Worm (Caenorhabditis elegans): ENCODE results near the gene ZK792.4.
A peak's percentile ranks its signal among the peaks of the same experiment; 100 is the strongest.

The ZK792.4 gene

DNA sequence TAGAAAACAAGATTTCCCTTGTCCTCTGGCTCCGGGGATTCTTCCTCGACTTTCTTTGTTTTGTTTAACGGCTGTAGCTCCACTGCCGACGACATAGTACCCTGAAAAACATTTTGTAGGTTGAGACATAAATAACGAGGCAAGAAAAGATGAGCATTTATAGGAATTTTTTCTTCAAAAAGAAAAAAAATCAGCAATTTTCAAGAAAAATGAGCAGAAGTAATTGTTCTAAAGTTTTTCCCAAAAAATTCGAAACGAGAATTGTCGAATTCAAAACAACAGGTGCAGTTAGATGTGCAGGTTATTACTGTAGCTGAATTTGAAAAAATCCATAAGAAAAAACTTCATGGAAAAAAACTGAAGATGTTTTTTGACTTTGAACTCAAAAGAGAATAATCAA is 26.4 kb downstream of the ZK792.4 start, which contains the start of gene ent-1:
ent-1 (minus strand) TSS at position 101 of the 400 bp plus-strand sequence.
- TF ChIP-seq nhr-179 (tag; optimal IDR thresholded peaks at IDR 0.05) (no peak), ceh-27 (GFP tag; optimal IDR thresholded peaks at IDR 0.05) (no peak), snpc-1.1 (tag; optimal IDR thresholded peaks at IDR 0.05; ENCODE audit: insufficient read depth) (no peak)

DNA sequence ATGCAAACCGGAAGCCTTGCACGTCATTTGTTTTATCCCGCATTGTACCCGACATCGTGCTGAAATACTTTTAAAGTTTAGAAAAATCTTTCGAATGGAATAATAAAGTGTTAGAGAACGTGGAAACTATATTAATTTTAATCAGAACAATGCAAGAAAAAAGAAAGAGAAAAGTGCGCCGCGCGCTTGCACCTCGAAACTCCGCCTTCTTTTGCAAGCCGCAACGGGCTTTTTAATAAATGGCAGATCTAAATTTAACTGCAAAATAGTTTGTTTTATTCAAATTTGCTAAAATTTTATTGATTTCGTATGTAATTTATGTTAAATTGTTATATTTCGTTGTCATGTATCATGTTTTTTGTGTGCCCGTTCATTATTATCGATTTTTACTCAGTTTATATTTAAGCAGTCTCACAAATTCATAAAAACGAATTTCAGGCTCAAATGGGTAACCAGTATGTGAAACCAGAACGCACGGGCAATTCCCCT is 29.8 kb downstream of the ZK792.4 start, which contains the start of the genes acl-3 and ndub-6:
acl-3 (minus strand) TSS at position 59 of the 489 bp plus-strand sequence.
ndub-6 (plus strand) TSS at position 439 of the 489 bp plus-strand sequence.
- TF ChIP-seq tlf-1 (GFP tag; optimal IDR thresholded peaks at IDR 0.05): no peak
- TF ChIP-seq egl-18 (GFP tag; IDR thresholded peaks at IDR 0.05): no peak
- TF ChIP-seq nfya-1 (tag; optimal IDR thresholded peaks at IDR 0.05; ENCODE audit: borderline replicate concordance, insufficient read depth): no peak
- no peak for TF ChIP-seq unc-62 (GFP tag; optimal IDR thresholded peaks at IDR 0.05)
- no peak for TF ChIP-seq gei-17 (GFP tag; optimal IDR thresholded peaks at IDR 0.05)
- no peak for TF ChIP-seq lir-1 (GFP tag; conservative IDR thresholded peaks at IDR 0.05)
- TF ChIP-seq bed-2 (GFP tag; IDR thresholded peaks at IDR 0.05): no peak
- no peak for TF ChIP-seq Y67H2A.10 (GFP tag; conservative IDR thresholded peaks at IDR 0.05)
- TF ChIP-seq hmg-20 (GFP tag; IDR thresholded peaks at IDR 0.05): no peak
- TF ChIP-seq D2030.7 (GFP tag; IDR thresholded peaks at IDR 0.05): no peak
- no peak for TF ChIP-seq mel-28 (tag; optimal IDR thresholded peaks at IDR 0.05; ENCODE audit: borderline replicate concordance)
- no peak for TF ChIP-seq B0035.1 (tag; optimal IDR thresholded peaks at IDR 0.05)
- no peak for TF ChIP-seq ztf-25 (GFP tag; IDR thresholded peaks at IDR 0.05)

DNA sequence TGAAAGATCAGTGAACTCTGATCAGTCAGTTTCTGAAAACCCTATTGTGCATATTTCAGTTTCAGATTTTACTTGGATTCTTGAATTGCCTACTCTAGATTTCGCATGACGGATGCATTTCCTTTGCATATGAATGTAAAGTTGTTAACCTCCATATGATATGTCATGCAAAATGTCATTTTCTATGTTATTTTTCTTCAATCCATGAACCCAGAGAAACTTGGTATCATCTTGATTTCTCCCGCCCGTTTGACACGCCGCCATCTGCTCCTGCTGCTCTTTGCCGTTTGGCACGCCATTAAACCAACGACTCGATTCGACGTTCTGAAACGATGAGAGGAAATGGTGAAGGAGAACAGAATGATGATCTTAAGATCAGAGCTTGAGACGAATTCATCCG is 31.5 kb downstream of the ZK792.4 start:
- TF ChIP-seq F52B5.7 (tag; optimal IDR thresholded peaks at IDR 0.05): no peak
- 0 out of 2 replicates have a peak, but pooled peaks have one; percentile 15 for TF ChIP-seq nfyb-1 (GFP tag; IDR thresholded peaks at IDR 0.05)
- TF ChIP-seq Y95B8A.8 (GFP tag; IDR thresholded peaks at IDR 0.05): no peak

DNA sequence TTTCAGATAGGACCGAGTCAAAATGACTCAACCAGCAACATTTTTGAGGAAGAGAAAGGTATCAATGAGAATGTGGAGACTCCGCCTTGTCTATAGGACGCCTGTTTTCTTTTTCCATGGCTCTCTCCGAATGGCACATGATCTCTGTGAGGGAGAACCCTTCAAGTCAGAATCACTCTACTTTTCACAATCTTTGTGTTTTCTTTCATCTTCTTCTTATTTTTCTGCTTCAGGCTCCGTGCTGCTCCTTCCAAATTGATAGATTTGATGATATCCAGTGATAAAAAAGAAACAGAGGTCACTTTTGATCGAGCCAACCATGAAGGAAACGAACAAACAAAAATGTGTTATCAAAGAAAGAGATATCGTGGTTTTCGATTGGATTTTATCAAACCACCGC is 32.8 kb downstream of the ZK792.4 start, which contains the start of gene ZK809.8:
ZK809.8 (minus strand) TSS at position 34 of the 400 bp plus-strand sequence.
- TF ChIP-seq nhr-90 (tag; optimal IDR thresholded peaks at IDR 0.05) (no peak), sptf-2 (GFP tag; optimal IDR thresholded peaks at IDR 0.05) (no peak), F33H1.4 (GFP tag; IDR thresholded peaks at IDR 0.05) (no peak), sdz-38 (tag; optimal IDR thresholded peaks at IDR 0.05) (no peak), nfya-2 (GFP tag; IDR thresholded peaks at IDR 0.05) (no peak), xnd-1 (tag; optimal IDR thresholded peaks at IDR 0.05) (no peak), ztf-28 (GFP tag; IDR thresholded peaks at IDR 0.05) (no peak), Y79H2A.3 (GFP tag; conservative IDR thresholded peaks at IDR 0.05) (no peak), hsf-1 (GFP tag; IDR thresholded peaks at IDR 0.05) (no peak), ceh-58 (GFP tag; IDR thresholded peaks at IDR 0.05) (no peak), gei-17 (GFP tag; optimal IDR thresholded peaks at IDR 0.05) (no peak), bed-2 (GFP tag; IDR thresholded peaks at IDR 0.05) (no peak), hrde-1 (tag; optimal IDR thresholded peaks at IDR 0.05; ENCODE audit: borderline replicate concordance) (no peak), F49E8.2 (tag; optimal IDR thresholded peaks at IDR 0.05; ENCODE audit: insufficient read depth) (no peak), B0035.1 (tag; optimal IDR thresholded peaks at IDR 0.05) (no peak), zfh-2 (GFP tag; conservative IDR thresholded peaks at IDR 0.05) (no peak), dpl-1 (GFP tag; optimal IDR thresholded peaks at IDR 0.05) (no peak), aptf-3 (GFP tag; IDR thresholded peaks at IDR 0.05) (no peak), hmg-1.2 (GFP tag; IDR thresholded peaks at IDR 0.05) (no peak)

Measured in whole organism, young adult.